Worm (Caenorhabditis elegans) whole organism, early embryonic: Measurements from ENCODE around the gene F53E4.1.

Source experiments
- F13C5.2 ChIP-seq: sonication (generic microtip); optimal IDR thresholded peaks from 2 replicates; lab custom pipeline; 2017; ENCODE audit warnings: mild to moderate bottlenecking, missing genetic modification characterization, inconsistent platforms, missing compliant biosample characterization
- ama-1 ChIP-seq: fragments of 150-350 bp; optimal IDR thresholded peaks from 2 replicates; lab custom pipeline; 2014
- pes-1 ChIP-seq: fragments of 200-800 bp; sonication (Bioruptor generic); IDR thresholded peaks from 2 replicates; pipeline ENCODE4 v1.3.6; 2022; ENCODE audit warnings: missing genetic modification reagents, missing genetic modification characterization, missing compliant biosample characterization
- tbx-11 ChIP-seq: fragments of 200-800 bp; sonication (Bioruptor generic); IDR thresholded peaks from 2 replicates; pipeline ENCODE4 v1.3.6; 2022; ENCODE audit warnings: missing genetic modification characterization, missing compliant biosample characterization
- tra-4 ChIP-seq: sonication (generic microtip); optimal IDR thresholded peaks from 2 replicates; lab custom pipeline; 2017; ENCODE audit warnings: missing genetic modification characterization, missing compliant biosample characterization

ce11 chrV:15687660-15688059 lies 19.6 kb upstream of the F53E4.1 start, which contains the start of gene nhr-197:
- TF ChIP-seq ama-1 (lab: Kevin White, UChicago) (no peak), pes-1 (GFP tag; lab: Robert Waterston, UW) (no peak), tra-4 (no peak), F13C5.2 (tag; lab: Kevin White, UChicago) (no peak), tbx-11 (no peak)
